Fruit fly (Drosophila melanogaster): Measurements from ENCODE around the gene trol.

- peak; percentile 34 for TF ChIP-seq CG12768 (GFP tag; optimal IDR thresholded peaks at IDR 0.05)
- no peak for TF ChIP-seq kay (GFP tag; ENCODE audit: borderline replicate concordance)
- TF ChIP-seq CG33017 (tag; optimal IDR thresholded peaks at IDR 0.05): no peak
- no peak for TF ChIP-seq toe (GFP tag; optimal IDR thresholded peaks at IDR 0.05)
- TF ChIP-seq cic (GFP tag; optimal IDR thresholded peaks at IDR 0.05): no peak
- no peak for TF ChIP-seq CG7045 (GFP tag; optimal IDR thresholded peaks at IDR 0.05)
- no peak for TF ChIP-seq pad (GFP tag; optimal IDR thresholded peaks at IDR 0.05)
- TF ChIP-seq Clk (GFP tag; optimal IDR thresholded peaks at IDR 0.05): no peak
- TF ChIP-seq CG5204 (GFP tag; optimal IDR thresholded peaks at IDR 0.05): no peak
These were observed at the start of gene trol for dm6 chrX:2545328-2545758.

Measured in whole organism, adult.